Worm (Caenorhabditis elegans) whole organism, L4 larva: Measurements from ENCODE around the gene ctsa-4.2.

Experiments
- arid-1 ChIP-seq: fragments of 200-800 bp; sonication (Bioruptor generic); conservative IDR thresholded peaks from 2 replicates; pipeline ENCODE4 v1.3.6; 2022; ENCODE audit warnings: missing genetic modification reagents, missing genetic modification characterization, missing compliant biosample characterization
- cey-2 ChIP-seq: sonication (generic microtip); optimal IDR thresholded peaks from 3 replicates; lab custom pipeline; 2017; ENCODE audit warnings: missing genetic modification characterization, mild to moderate bottlenecking, missing compliant biosample characterization, antibody characterized with exemption, borderline replicate concordance; ENCODE audit not compliant: insufficient read depth
- lsy-2 ChIP-seq, 2 experiments: fragments of 150-350 bp in 1 of 2; sonication (generic microtip) in 1 of 2; optimal IDR thresholded peaks; 2 replicates each; lab custom pipeline; 2014 to 2017; ENCODE audit warnings: missing biosample characterization in 2 of 2, missing genetic modification characterization in 2 of 2

DNA sequence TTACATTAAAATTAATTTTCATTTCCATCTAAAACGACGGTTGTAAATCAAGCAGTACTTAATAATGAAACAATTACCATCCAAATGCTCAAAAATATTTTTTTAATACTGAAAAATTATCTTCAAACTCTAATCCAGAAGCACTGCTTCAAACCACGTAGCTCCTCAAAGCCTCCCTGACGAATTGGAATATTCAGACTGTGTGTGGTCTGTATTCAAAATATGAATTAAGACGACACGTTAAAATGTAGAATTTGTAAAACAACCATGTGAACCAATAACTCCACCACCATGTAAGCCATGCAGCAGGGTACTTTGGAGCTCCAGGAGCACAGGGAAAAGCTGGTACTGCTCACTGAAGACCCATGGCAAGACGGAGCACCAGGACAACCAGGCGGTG, 32.9 kb upstream of the ctsa-4.2 start, which contains the start of gene F27B3.8:
- TF ChIP-seq lsy-2 (tag; optimal IDR thresholded peaks at IDR 0.05; lab: Kevin White, UChicago), result no peak
- no peak for TF ChIP-seq cey-2 (tag; lab: Kevin White, UChicago)
- no peak for TF ChIP-seq arid-1
